Worm (Caenorhabditis elegans): Measurements from ENCODE around the gene wee-1.3.

DNA sequence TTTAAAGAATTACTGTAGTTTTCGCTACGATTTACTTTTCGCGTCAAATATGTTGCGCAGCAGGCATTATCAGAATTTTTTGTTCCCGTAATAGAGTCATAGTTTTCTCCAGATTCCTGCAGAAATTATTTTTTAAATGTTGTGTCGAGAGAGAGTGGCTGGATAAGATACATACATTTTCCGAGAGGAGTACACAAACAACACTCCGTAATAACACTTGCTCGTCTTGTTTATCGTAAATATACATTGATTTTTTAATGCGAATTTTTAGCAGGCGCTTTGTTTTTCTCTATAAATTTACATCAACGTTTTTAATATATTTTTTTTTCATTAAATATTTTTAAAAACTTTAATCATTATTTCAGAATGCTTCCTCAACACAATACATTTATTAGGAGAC is 47.3 kb downstream of the wee-1.3 start, which contains the start of gene taf-8:
- TF ChIP-seq mls-2 (tag; optimal IDR thresholded peaks at IDR 0.05) (no peak), unc-120 (tag; optimal IDR thresholded peaks at IDR 0.05; ENCODE audit: poor library complexity, severe bottlenecking) (no peak), nhr-28 (tag; optimal IDR thresholded peaks at IDR 0.05) (no peak), sptf-1 (tag; optimal IDR thresholded peaks at IDR 0.05) (no peak), elt-1 (tag; optimal IDR thresholded peaks at IDR 0.05; ENCODE audit: borderline replicate concordance, insufficient read depth) (no peak), nhr-2 (tag; optimal IDR thresholded peaks at IDR 0.05) (no peak), zip-8 (tag; optimal IDR thresholded peaks at IDR 0.05) (no peak), nhr-76 (tag; optimal IDR thresholded peaks at IDR 0.05) (no peak), pha-4 (tag; optimal IDR thresholded peaks at IDR 0.05) (peak; percentile 31), M03D4.4 (tag; optimal IDR thresholded peaks at IDR 0.05) (no peak), snpc-4 (tag; optimal IDR thresholded peaks at IDR 0.05) (no peak), lin-13 (tag; optimal IDR thresholded peaks at IDR 0.05) (no peak), unc-39 (tag; optimal IDR thresholded peaks at IDR 0.05) (no peak), ceh-83 (GFP tag; optimal IDR thresholded peaks at IDR 0.05) (no peak)

Measured in whole organism, mixed stage, embryonic.